Worm (Caenorhabditis elegans) whole organism, midembryonic: ENCODE data around the gene trpp-9.

ENCODE experiments used
- T22C8.4 ChIP-seq: fragments of 200-800 bp; sonication (Bioruptor generic); IDR thresholded peaks from 2 replicates; pipeline ENCODE4 v1.3.6; 2022; ENCODE audit warnings: missing genetic modification characterization, missing compliant biosample characterization
- cog-1 ChIP-seq: sonication (generic microtip); optimal IDR thresholded peaks from 2 replicates; lab custom pipeline; 2016; ENCODE audit warnings: missing genetic modification characterization, missing compliant biosample characterization
- flt-1 ChIP-seq: fragments of 200-800 bp; sonication (Bioruptor generic); IDR thresholded peaks from 2 replicates; pipeline ENCODE4 v1.3.6; 2022; ENCODE audit warnings: missing genetic modification characterization, missing compliant biosample characterization
- klf-2 ChIP-seq: fragments of 200-800 bp; sonication (Bioruptor generic); conservative IDR thresholded peaks from 2 replicates; pipeline ENCODE4 v1.3.6; 2022; ENCODE audit warnings: missing genetic modification reagents, missing genetic modification characterization, missing compliant biosample characterization
- med-1 ChIP-seq: sonication (generic microtip); optimal IDR thresholded peaks from 2 replicates; lab custom pipeline; 2017; ENCODE audit warnings: missing genetic modification characterization, mild to moderate bottlenecking, missing compliant biosample characterization, antibody characterized with exemption, missing genetic modification reagents; ENCODE audit not compliant: insufficient read depth
- ref-1 ChIP-seq: fragments of 200-800 bp; sonication (Bioruptor generic); conservative IDR thresholded peaks from 2 replicates; pipeline ENCODE4 v1.3.6; 2022; ENCODE audit warnings: missing genetic modification reagents, missing genetic modification characterization, missing compliant biosample characterization
- tab-1 ChIP-seq: fragments of 200-800 bp; sonication (Bioruptor generic); IDR thresholded peaks from 2 replicates; pipeline ENCODE4 v1.3.6; 2022; ENCODE audit warnings: missing genetic modification characterization, missing compliant biosample characterization
- ztf-23 ChIP-seq: fragments of 200-800 bp; sonication (Bioruptor generic); IDR thresholded peaks from 2 replicates; pipeline ENCODE4 v1.3.6; 2022; ENCODE audit warnings: missing genetic modification reagents, missing genetic modification characterization, missing compliant biosample characterization
- ztf-29 ChIP-seq: fragments of 200-800 bp; sonication (Bioruptor generic); IDR thresholded peaks from 2 replicates; pipeline ENCODE4 v1.3.6; 2022; ENCODE audit warnings: missing genetic modification reagents, missing genetic modification characterization, missing compliant biosample characterization

The trpp-9 gene

ce11 chrX:11585894-11586293 is 22.2 kb downstream of the trpp-9 start:
- no peak for TF ChIP-seq cog-1 (tag; lab: Kevin White, UChicago)
- TF ChIP-seq ztf-29 = no peak
- no peak for TF ChIP-seq klf-2 (GFP tag; lab: Robert Waterston, UW)
- no peak for TF ChIP-seq T22C8.4 (GFP tag; lab: Robert Waterston, UW)
- no peak for TF ChIP-seq med-1
- TF ChIP-seq flt-1 (GFP tag; lab: Robert Waterston, UW) = no peak

ce11 chrX:11590545-11590944 is 26.8 kb downstream of the trpp-9 start:
- TF ChIP-seq med-1 (no peak), ztf-23 (no peak), T22C8.4 (GFP tag; lab: Robert Waterston, UW) (no peak), tab-1 (GFP tag; lab: Robert Waterston, UW) (no peak), ref-1 (no peak), flt-1 (GFP tag; lab: Robert Waterston, UW) (no peak), klf-2 (GFP tag; lab: Robert Waterston, UW) (no peak)

- TF ChIP-seq T22C8.4 (GFP tag; lab: Robert Waterston, UW) (no peak), flt-1 (GFP tag; lab: Robert Waterston, UW) (no peak), tab-1 (GFP tag; lab: Robert Waterston, UW) (no peak), cog-1 (tag; lab: Kevin White, UChicago) (no peak), med-1 (no peak), ref-1 (no peak), klf-2 (GFP tag; lab: Robert Waterston, UW) (no peak), ztf-23 (no peak), ztf-29 (no peak)
These were observed 27.9 kb downstream of the trpp-9 start, which contains the start of gene F52D10.2 for ce11 chrX:11591620-11592019. TSS of gene F52D10.2 (minus strand) at chrX:11591720.

ce11 chrX:11592539-11592938 is 28.8 kb downstream of the trpp-9 start:
- TF ChIP-seq ztf-23 = no peak
- no peak for TF ChIP-seq klf-2 (GFP tag; lab: Robert Waterston, UW)
- no peak for TF ChIP-seq ref-1
- no peak for TF ChIP-seq flt-1 (GFP tag; lab: Robert Waterston, UW)
- no peak for TF ChIP-seq T22C8.4 (GFP tag; lab: Robert Waterston, UW)
- no peak for TF ChIP-seq cog-1 (tag; lab: Kevin White, UChicago)
- no peak for TF ChIP-seq med-1
- no peak for TF ChIP-seq ztf-29
- TF ChIP-seq tab-1 (GFP tag; lab: Robert Waterston, UW) = no peak

- no peak for TF ChIP-seq cog-1 (tag; lab: Kevin White, UChicago)
- TF ChIP-seq tab-1 (GFP tag; lab: Robert Waterston, UW) = no peak
These were observed 33.2 kb downstream of the trpp-9 start for ce11 chrX:11596876-11597275.

ce11 chrX:11598839-11599238 is 35.1 kb downstream of the trpp-9 start:
- TF ChIP-seq ref-1 (no peak), cog-1 (tag; lab: Kevin White, UChicago) (no peak), flt-1 (GFP tag; lab: Robert Waterston, UW) (no peak), ztf-29 (no peak), med-1 (no peak), T22C8.4 (GFP tag; lab: Robert Waterston, UW) (no peak), ztf-23 (no peak), tab-1 (GFP tag; lab: Robert Waterston, UW) (no peak)

- TF ChIP-seq flt-1 (GFP tag; lab: Robert Waterston, UW) (0 out of 2 replicates have a peak, but pooled peaks have one; percentile 17), tab-1 (GFP tag; lab: Robert Waterston, UW) (no peak)
These were observed 36.9 kb downstream of the trpp-9 start for ce11 chrX:11600488-11601106.

- TF ChIP-seq med-1 = no peak
- no peak for TF ChIP-seq klf-2 (GFP tag; lab: Robert Waterston, UW)
- TF ChIP-seq ztf-23 = peak; percentile 29; the same call in 1 of the 2 replicates
- no peak for TF ChIP-seq T22C8.4 (GFP tag; lab: Robert Waterston, UW)
These were observed 39.7 kb downstream of the trpp-9 start for ce11 chrX:11603234-11604108.

- TF ChIP-seq klf-2 (GFP tag; lab: Robert Waterston, UW) = no peak
- no peak for TF ChIP-seq ref-1
- TF ChIP-seq flt-1 (GFP tag; lab: Robert Waterston, UW) = no peak
- no peak for TF ChIP-seq T22C8.4 (GFP tag; lab: Robert Waterston, UW)
- no peak for TF ChIP-seq tab-1 (GFP tag; lab: Robert Waterston, UW)
- no peak for TF ChIP-seq ztf-23
- no peak for TF ChIP-seq med-1
- TF ChIP-seq cog-1 (tag; lab: Kevin White, UChicago) = no peak
- TF ChIP-seq ztf-29 = no peak
These were observed 41.6 kb downstream of the trpp-9 start, which contains the start of gene ftt-2 for ce11 chrX:11605214-11605765. TSS of gene ftt-2 (minus strand) at chrX:11605419.

- peak; percentile 100 for TF ChIP-seq cog-1 (tag; lab: Kevin White, UChicago)
- peak; percentile 80 for TF ChIP-seq klf-2 (GFP tag; lab: Robert Waterston, UW)
- peak; percentile 95 for TF ChIP-seq flt-1 (GFP tag; lab: Robert Waterston, UW)
- TF ChIP-seq ref-1 = no peak
- peak; percentile 50; the same call in 1 of the 2 replicates for TF ChIP-seq T22C8.4 (GFP tag; lab: Robert Waterston, UW)
- peak; percentile 88 for TF ChIP-seq ztf-23
- peak; percentile 95 for TF ChIP-seq ztf-29
- peak; percentile 86 for TF ChIP-seq med-1
- peak; percentile 54; the same call in 1 of the 2 replicates for TF ChIP-seq tab-1 (GFP tag; lab: Robert Waterston, UW)
These were observed 42.2 kb downstream of the trpp-9 start for ce11 chrX:11605766-11606490.
